Worm (Caenorhabditis elegans) whole organism, early embryonic: ENCODE measurements around the gene C06A12.3.

Experiments used
- B0310.2 ChIP-seq: sonication (generic microtip); optimal IDR thresholded peaks from 2 replicates; lab custom pipeline; 2016; ENCODE audit warnings: mild to moderate bottlenecking, missing genetic modification characterization, missing compliant biosample characterization
- ama-1 ChIP-seq: fragments of 150-350 bp; optimal IDR thresholded peaks from 2 replicates; lab custom pipeline; 2014
- ceh-36 ChIP-seq: sonication (generic microtip); optimal IDR thresholded peaks from 2 replicates; lab custom pipeline; 2016; ENCODE audit warnings: missing genetic modification characterization, inconsistent platforms, missing compliant biosample characterization
- hmg-4 ChIP-seq: fragments of 200-800 bp; sonication (Bioruptor generic); optimal IDR thresholded peaks from 2 replicates; lab custom pipeline; 2018; ENCODE audit warnings: mild to moderate bottlenecking, missing genetic modification characterization, missing compliant biosample characterization

DNA sequence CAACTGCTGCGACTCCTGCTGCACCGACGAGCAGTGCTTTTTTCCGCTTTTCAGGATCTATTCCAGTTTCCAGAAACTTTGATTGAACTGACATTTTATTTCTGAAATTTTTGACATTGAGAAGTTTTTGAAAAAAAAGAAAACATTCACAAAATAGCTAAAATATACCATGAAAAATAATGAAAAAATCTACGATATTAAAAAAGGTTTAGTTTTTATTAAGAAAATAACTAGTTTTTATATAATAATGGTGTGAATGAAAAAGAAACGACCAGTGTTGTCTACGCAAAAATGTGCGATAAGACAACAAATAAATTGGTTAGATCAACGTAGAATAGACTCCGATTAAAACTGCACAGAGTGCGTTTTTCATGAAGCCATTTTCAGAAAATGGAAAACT, 22.0 kb upstream of the C06A12.3 start, which contains the start of gene pmp-4:
- TF ChIP-seq hmg-4: no peak
- TF ChIP-seq ama-1 (lab: Kevin White, UChicago): no peak
- no peak for TF ChIP-seq B0310.2 (tag; lab: Kevin White, UChicago)
- TF ChIP-seq ceh-36: no peak
